Fruit fly (Drosophila melanogaster) whole organism, prepupa: ENCODE measurements around the gene MED15.

Experiments
- Blimp-1 ChIP-seq: fragments of 200-800 bp; sonication (Bioruptor generic); optimal IDR thresholded peaks from 3 replicates; lab custom pipeline; 2017; ENCODE audit warnings: missing biosample characterization, missing genetic modification characterization, mild to moderate bottlenecking, moderate library complexity, missing genetic modification reagents
- CG10631 ChIP-seq: fragments of 200-800 bp; sonication (Bioruptor generic); optimal IDR thresholded peaks from 2 replicates; lab custom pipeline; 2016; ENCODE audit warnings: missing biosample characterization, missing genetic modification characterization
- CG10669 ChIP-seq: fragments of 200-800 bp; sonication (Bioruptor generic); optimal IDR thresholded peaks from 3 replicates; lab custom pipeline; 2018; ENCODE audit warnings: missing biosample characterization, mild to moderate bottlenecking, missing genetic modification characterization, moderate library complexity
- CG11294 ChIP-seq: fragments of 200-800 bp; sonication (Bioruptor generic); IDR thresholded peaks from 2 replicates; pipeline ENCODE4 v1.3.6; 2022; ENCODE audit warnings: missing biosample characterization, missing genetic modification characterization
- CG11762 ChIP-seq: fragments of 200-800 bp; sonication (Bioruptor generic); optimal IDR thresholded peaks from 3 replicates; lab custom pipeline; 2016; ENCODE audit warnings: missing biosample characterization, missing genetic modification characterization; ENCODE audit not compliant: insufficient read depth
- CG15336 ChIP-seq: fragments of 200-800 bp; sonication (Bioruptor generic); IDR thresholded peaks from 2 replicates; pipeline ENCODE4 v1.3.6; 2022; ENCODE audit warnings: missing biosample characterization, missing genetic modification characterization
- CG1621 ChIP-seq: fragments of 200-800 bp; sonication (Bioruptor generic); optimal IDR thresholded peaks from 3 replicates; lab custom pipeline; 2018; ENCODE audit warnings: missing biosample characterization, mild to moderate bottlenecking, missing genetic modification characterization
- CG16779 ChIP-seq: fragments of 200-800 bp; sonication (Bioruptor generic); optimal IDR thresholded peaks from 3 replicates; lab custom pipeline; 2017; ENCODE audit warnings: missing biosample characterization, mild to moderate bottlenecking, missing genetic modification characterization
- CG3032 ChIP-seq: fragments of 200-800 bp; optimal IDR thresholded peaks from 2 replicates; lab custom pipeline; 2019; ENCODE audit warnings: missing biosample characterization, mild to moderate bottlenecking, missing genetic modification characterization, moderate library complexity
- CG31627 ChIP-seq: fragments of 200-800 bp; sonication (Bioruptor generic); optimal IDR thresholded peaks from 3 replicates; lab custom pipeline; 2016; ENCODE audit warnings: missing biosample characterization, missing genetic modification characterization
- CG32006 ChIP-seq: fragments of 200-800 bp; sonication (Bioruptor generic); optimal IDR thresholded peaks from 3 replicates; lab custom pipeline; 2017; ENCODE audit warnings: missing biosample characterization, mild to moderate bottlenecking, missing genetic modification characterization
- CG34406 ChIP-seq: fragments of 200-800 bp; sonication (Bioruptor generic); optimal IDR thresholded peaks from 3 replicates; lab custom pipeline; 2016; ENCODE audit warnings: missing biosample characterization, missing genetic modification characterization
- CG3919 ChIP-seq: fragments of 200-800 bp; sonication (Bioruptor generic); optimal IDR thresholded peaks from 3 replicates; lab custom pipeline; 2016; ENCODE audit warnings: missing biosample characterization, missing genetic modification characterization
- CG4318 ChIP-seq: fragments of 200-800 bp; sonication (Bioruptor generic); optimal IDR thresholded peaks from 3 replicates; lab custom pipeline; 2017; ENCODE audit warnings: missing biosample characterization, mild to moderate bottlenecking, missing genetic modification characterization
- CG6163 ChIP-seq: fragments of 200-800 bp; sonication (Bioruptor generic); IDR thresholded peaks from 3 replicates; pipeline ENCODE4 v1.3.6; 2022; ENCODE audit warnings: missing biosample characterization, missing genetic modification characterization
- CG6276 ChIP-seq: fragments of 200-800 bp; sonication (Bioruptor generic); optimal IDR thresholded peaks from 2 replicates; lab custom pipeline; 2017; ENCODE audit warnings: missing biosample characterization, mild to moderate bottlenecking, missing genetic modification characterization
- CG6792 ChIP-seq: fragments of 200-800 bp; sonication (Bioruptor generic); optimal IDR thresholded peaks from 3 replicates; lab custom pipeline; 2016; ENCODE audit warnings: missing biosample characterization, missing genetic modification characterization
- CG6808 ChIP-seq: fragments of 200-800 bp; sonication (Bioruptor generic); optimal IDR thresholded peaks from 3 replicates; lab custom pipeline; 2017; ENCODE audit warnings: missing biosample characterization, missing genetic modification characterization, mild to moderate bottlenecking, moderate library complexity, missing genetic modification reagents
- CG6854 ChIP-seq: fragments of 200-800 bp; sonication (Bioruptor generic); optimal IDR thresholded peaks from 2 replicates; lab custom pipeline; 2017; ENCODE audit warnings: missing biosample characterization, mild to moderate bottlenecking, missing genetic modification characterization
- CG7368 ChIP-seq: fragments of 200-800 bp; sonication (Bioruptor generic); optimal IDR thresholded peaks from 3 replicates; lab custom pipeline; 2016; ENCODE audit warnings: missing biosample characterization, missing genetic modification characterization
- CG8119 ChIP-seq: fragments of 200-800 bp; sonication (Bioruptor generic); IDR thresholded peaks from 3 replicates; pipeline ENCODE4 v1.3.6; 2022; ENCODE audit warnings: missing biosample characterization, missing genetic modification characterization
- CG8319 ChIP-seq: fragments of 200-800 bp; sonication (Bioruptor generic); optimal IDR thresholded peaks from 3 replicates; lab custom pipeline; 2016; ENCODE audit warnings: missing biosample characterization, missing genetic modification characterization
- CG8632 ChIP-seq: fragments of 200-800 bp; sonication (Bioruptor generic); optimal IDR thresholded peaks from 3 replicates; lab custom pipeline; 2016; ENCODE audit warnings: missing biosample characterization, missing genetic modification characterization
- CG9139 ChIP-seq: fragments of 200-800 bp; sonication (Bioruptor generic); optimal IDR thresholded peaks from 3 replicates; lab custom pipeline; 2017; ENCODE audit warnings: missing biosample characterization, mild to moderate bottlenecking, missing genetic modification characterization
- Eip75B ChIP-seq: fragments of 200-800 bp; sonication (Bioruptor generic); optimal IDR thresholded peaks from 3 replicates; lab custom pipeline; 2016; ENCODE audit warnings: missing biosample characterization, missing genetic modification characterization
- Eip78C ChIP-seq: fragments of 200-800 bp; sonication (Bioruptor generic); peaks from one replicate; lab custom pipeline; 2016; ENCODE audit warnings: missing biosample characterization, missing genetic modification characterization
- Ets21C ChIP-seq: fragments of 200-800 bp; sonication (Bioruptor generic); optimal IDR thresholded peaks from 3 replicates; lab custom pipeline; 2016; ENCODE audit warnings: missing biosample characterization, missing genetic modification characterization
- Ets96B ChIP-seq: fragments of 200-800 bp; optimal IDR thresholded peaks from 2 replicates; lab custom pipeline; 2019; ENCODE audit warnings: missing biosample characterization, mild to moderate bottlenecking, missing genetic modification characterization, moderate library complexity
- Gug ChIP-seq: fragments of 200-800 bp; sonication (Bioruptor generic); IDR thresholded peaks from 2 replicates; pipeline ENCODE4 v1.3.6; 2022; ENCODE audit warnings: missing biosample characterization, missing genetic modification characterization
- Hr39 ChIP-seq: fragments of 200-800 bp; sonication (Bioruptor generic); optimal IDR thresholded peaks from 2 replicates; lab custom pipeline; 2016; ENCODE audit warnings: missing biosample characterization, missing genetic modification characterization
- Hr4 ChIP-seq: fragments of 200-800 bp; sonication (Bioruptor generic); optimal IDR thresholded peaks from 3 replicates; lab custom pipeline; 2016; ENCODE audit warnings: missing biosample characterization, missing genetic modification characterization
- OdsH ChIP-seq: fragments of 200-800 bp; sonication (Bioruptor generic); optimal IDR thresholded peaks from 3 replicates; lab custom pipeline; 2016; ENCODE audit warnings: missing biosample characterization, missing genetic modification characterization
- Smox ChIP-seq: fragments of 200-800 bp; sonication (Bioruptor generic); optimal IDR thresholded peaks from 3 replicates; lab custom pipeline; 2016; ENCODE audit warnings: missing biosample characterization, missing genetic modification characterization
- Sox102F ChIP-seq: fragments of 200-800 bp; sonication (Bioruptor generic); optimal IDR thresholded peaks from 2 replicates; lab custom pipeline; 2016; ENCODE audit warnings: missing biosample characterization, mild to moderate bottlenecking, missing genetic modification characterization
- Sox14 ChIP-seq: fragments of 200-800 bp; sonication (Bioruptor generic); optimal IDR thresholded peaks from 3 replicates; lab custom pipeline; 2016; ENCODE audit warnings: missing biosample characterization, missing genetic modification characterization
- Sox15 ChIP-seq: fragments of 200-800 bp; sonication (Bioruptor generic); optimal IDR thresholded peaks from 3 replicates; lab custom pipeline; 2016; ENCODE audit warnings: missing biosample characterization, missing genetic modification characterization
- achi ChIP-seq: fragments of 200-800 bp; sonication (Bioruptor generic); optimal IDR thresholded peaks from 3 replicates; lab custom pipeline; 2016; ENCODE audit warnings: missing biosample characterization, missing genetic modification characterization
- acj6 ChIP-seq: fragments of 200-800 bp; sonication (Bioruptor generic); optimal IDR thresholded peaks from 3 replicates; lab custom pipeline; 2016; ENCODE audit warnings: missing biosample characterization, missing genetic modification characterization
- cyc ChIP-seq: fragments of 200-800 bp; sonication (Bioruptor generic); optimal IDR thresholded peaks from 3 replicates; lab custom pipeline; 2016; ENCODE audit warnings: missing biosample characterization, missing genetic modification characterization
- dsx ChIP-seq: fragments of 200-800 bp; optimal IDR thresholded peaks from 3 replicates; lab custom pipeline; 2019; ENCODE audit warnings: missing biosample characterization, mild to moderate bottlenecking, missing genetic modification characterization, moderate library complexity; ENCODE audit not compliant: poor library complexity, severe bottlenecking
- eg ChIP-seq: fragments of 200-800 bp; sonication (Bioruptor generic); IDR thresholded peaks from 3 replicates; pipeline ENCODE4 v1.3.6; 2022; ENCODE audit warnings: missing biosample characterization, missing genetic modification characterization
- esn ChIP-seq: fragments of 200-800 bp; sonication (Bioruptor generic); optimal IDR thresholded peaks from 2 replicates; lab custom pipeline; 2016; ENCODE audit warnings: missing biosample characterization, mild to moderate bottlenecking, missing genetic modification characterization, moderate library complexity
- fd59A ChIP-seq: fragments of 200-800 bp; sonication (Bioruptor generic); optimal IDR thresholded peaks from 2 replicates; lab custom pipeline; 2017; ENCODE audit warnings: missing biosample characterization, mild to moderate bottlenecking, missing genetic modification characterization, missing genetic modification reagents
- fd85E ChIP-seq: fragments of 200-800 bp; sonication (Bioruptor generic); optimal IDR thresholded peaks from 3 replicates; lab custom pipeline; 2016; ENCODE audit warnings: missing biosample characterization, missing genetic modification characterization
- fkh ChIP-seq: fragments of 200-800 bp; sonication (Bioruptor generic); optimal IDR thresholded peaks from 3 replicates; lab custom pipeline; 2017; ENCODE audit warnings: missing biosample characterization, mild to moderate bottlenecking, missing genetic modification characterization, moderate library complexity
- lz ChIP-seq: fragments of 200-800 bp; sonication (Bioruptor generic); optimal IDR thresholded peaks from 3 replicates; lab custom pipeline; 2016; ENCODE audit warnings: missing biosample characterization, missing genetic modification characterization
- net ChIP-seq: fragments of 200-800 bp; sonication (Bioruptor generic); optimal IDR thresholded peaks from 3 replicates; lab custom pipeline; 2016; ENCODE audit warnings: missing biosample characterization, missing genetic modification characterization
- pdm3 ChIP-seq: fragments of 200-800 bp; sonication (Bioruptor generic); optimal IDR thresholded peaks from 3 replicates; lab custom pipeline; 2016; ENCODE audit warnings: missing biosample characterization, missing genetic modification characterization
- svp ChIP-seq: fragments of 200-800 bp; sonication (Bioruptor generic); peaks from one replicate; lab custom pipeline; 2016; ENCODE audit warnings: missing biosample characterization, missing genetic modification characterization
- vri ChIP-seq: fragments of 200-800 bp; sonication (Bioruptor generic); optimal IDR thresholded peaks from 3 replicates; lab custom pipeline; 2016; ENCODE audit warnings: missing biosample characterization, mild to moderate bottlenecking, missing genetic modification characterization

MED15 gene

DNA sequence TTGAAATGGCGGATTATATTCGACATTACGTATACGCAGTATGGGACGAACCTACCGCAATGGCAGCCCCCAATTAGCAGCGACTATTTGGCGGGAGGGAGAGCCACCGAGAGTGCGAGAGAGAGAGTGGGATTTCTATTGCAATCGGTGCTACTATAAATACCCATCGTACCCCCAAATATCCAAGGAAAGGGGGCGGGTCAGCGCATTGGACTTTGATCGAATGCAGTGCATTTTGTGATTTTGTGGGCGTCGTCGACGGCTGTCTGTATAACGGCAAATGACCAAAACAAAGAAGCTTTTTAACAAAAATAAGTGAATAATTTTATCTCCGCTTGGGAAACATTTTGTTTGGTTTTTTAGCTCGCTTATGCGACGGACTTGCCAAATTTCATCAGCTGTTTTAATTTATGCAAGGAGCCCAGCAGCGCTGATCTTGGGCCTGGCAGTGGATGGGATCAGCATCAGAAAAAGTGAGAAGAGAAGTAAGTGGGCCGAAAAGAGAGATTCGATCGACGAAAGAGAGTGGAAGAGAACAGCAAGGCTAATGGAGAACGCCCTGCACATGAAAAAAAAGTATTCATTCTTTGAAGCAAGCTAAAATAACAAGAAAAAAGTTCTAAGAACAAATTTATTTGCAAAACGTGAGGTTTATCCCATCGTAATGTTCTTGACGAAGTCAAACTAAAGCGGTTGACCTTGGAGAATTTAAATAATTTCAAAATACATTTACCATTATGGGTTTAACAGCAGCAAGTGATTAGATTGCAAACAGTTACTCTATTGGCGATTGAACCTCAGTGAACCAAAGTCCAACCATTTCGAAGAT is 15.1 kb downstream of the MED15 start:
- TF ChIP-seq CG3919 (GFP tag; lab: Kevin White, UChicago) (peak; percentile 67), CG6163 (GFP tag; lab: Robert Waterston, UW) (no peak; the same call in 2 of the 3 replicates), CG10669 (peak; percentile 57), CG15336 (GFP tag; lab: Robert Waterston, UW) (peak; percentile 25; the same call in 1 of the 2 replicates), fd59A (peak; percentile 13), lz (GFP tag; lab: Kevin White, UChicago) (peak; percentile 63), CG4318 (no peak), CG16779 (tag; lab: Kevin White, UChicago) (peak; percentile 6), CG8119 (GFP tag; lab: Robert Waterston, UW) (peak; percentile 42; the same call in 2 of the 3 replicates), fkh (no peak), fd85E (GFP tag; lab: Kevin White, UChicago) (no peak), CG32006 (GFP tag; lab: Kevin White, UChicago) (peak; percentile 10), cyc (GFP tag; lab: Kevin White, UChicago) (peak; percentile 71), pdm3 (peak; percentile 68), CG11294 (GFP tag; lab: Robert Waterston, UW) (no peak), Hr4 (GFP tag; lab: Kevin White, UChicago) (peak; percentile 28), Hr39 (GFP tag; lab: Kevin White, UChicago) (peak; percentile 70), esn (GFP tag; lab: Kevin White, UChicago) (peak; percentile 76), achi (peak; percentile 66), CG9139 (GFP tag; lab: Kevin White, UChicago) (peak; percentile 39), vri (GFP tag; lab: Kevin White, UChicago) (no peak), CG11762 (peak; percentile 53), eg (GFP tag; lab: Robert Waterston, UW) (peak; percentile 61; the same call in 2 of the 3 replicates), Eip78C (peak; percentile 96), CG1621 (tag; lab: Kevin White, UChicago) (no peak), Ets21C (GFP tag; lab: Kevin White, UChicago) (peak; percentile 65), CG8632 (GFP tag; lab: Kevin White, UChicago) (peak; percentile 45), dsx (GFP tag; lab: Kevin White, UChicago) (peak; percentile 30), CG6854 (GFP tag; lab: Kevin White, UChicago) (no peak), Smox (peak; percentile 62), Eip75B (peak; percentile 75), Ets96B (tag; lab: Kevin White, UChicago) (peak; percentile 45), net (peak; percentile 55), CG31627 (GFP tag; lab: Kevin White, UChicago) (peak; percentile 49), CG8319 (GFP tag; lab: Kevin White, UChicago) (peak; percentile 48), Blimp-1 (GFP tag; lab: Kevin White, UChicago) (no peak), CG6276 (peak; percentile 78), CG3032 (tag; lab: Kevin White, UChicago) (peak; percentile 42), Gug (GFP tag; lab: Robert Waterston, UW) (no peak), CG10631 (GFP tag; lab: Kevin White, UChicago) (peak; percentile 56), acj6 (peak; percentile 74), Sox15 (GFP tag; lab: Kevin White, UChicago) (peak; percentile 60), CG6808 (GFP tag; lab: Kevin White, UChicago) (peak; percentile 40), CG7368 (peak; percentile 50), svp (no peak), Sox14 (GFP tag; lab: Kevin White, UChicago) (peak; percentile 48), CG34406 (GFP tag; lab: Kevin White, UChicago) (peak; percentile 77), Sox102F (GFP tag; lab: Kevin White, UChicago) (peak; percentile 58), OdsH (peak; percentile 71), CG6792 (peak; percentile 68)
